Fruit fly (Drosophila melanogaster) whole organism, wandering third instar larva: ENCODE data around the gene p130CAS.

Source experiments
- Abd-B ChIP-seq: fragments of >200 bp; optimal IDR thresholded peaks from 2 replicates; lab custom pipeline; 2017; ENCODE audit warnings: missing biosample characterization, missing genetic modification characterization
- CG32264 ChIP-seq: fragments of 200-800 bp; sonication (Bioruptor generic); optimal IDR thresholded peaks from 2 replicates; lab custom pipeline; 2016; ENCODE audit warnings: missing biosample characterization, missing genetic modification characterization
- CG9705 ChIP-seq: fragments of 200-800 bp; sonication (Bioruptor generic); optimal IDR thresholded peaks from 2 replicates; lab custom pipeline; 2018; ENCODE audit warnings: missing biosample characterization, mild to moderate bottlenecking, missing genetic modification characterization
- CrebA ChIP-seq: fragments of 200-800 bp; sonication (Bioruptor generic); optimal IDR thresholded peaks from 2 replicates; lab custom pipeline; 2016; ENCODE audit warnings: missing biosample characterization, mild to moderate bottlenecking, missing genetic modification characterization, borderline replicate concordance
- Dfd ChIP-seq: fragments of >200 bp; optimal IDR thresholded peaks from 2 replicates; lab custom pipeline; 2017; ENCODE audit warnings: missing biosample characterization, missing genetic modification characterization
- Dif ChIP-seq: fragments of 200-275, 200-300 bp; sonication (Bioruptor generic); optimal IDR thresholded peaks from 2 replicates; lab custom pipeline; 2018; ENCODE audit warnings: missing biosample characterization, missing genetic modification characterization; ENCODE audit not compliant: partially characterized antibody
- GATAd ChIP-seq: sonication (Bioruptor generic); optimal IDR thresholded peaks from 2 replicates; lab custom pipeline; 2016; ENCODE audit warnings: missing biosample characterization, missing genetic modification characterization
- HLH106 ChIP-seq: fragments of 200-800 bp; optimal IDR thresholded peaks from 3 replicates; lab custom pipeline; 2019; ENCODE audit warnings: missing biosample characterization, mild to moderate bottlenecking, missing genetic modification characterization, moderate library complexity
- Hnf4 ChIP-seq: fragments of 200-800 bp; sonication (Bioruptor generic); optimal IDR thresholded peaks from 2 replicates; lab custom pipeline; 2016; ENCODE audit warnings: missing biosample characterization, mild to moderate bottlenecking, missing genetic modification characterization
- Hr78 ChIP-seq: fragments of >200 bp; optimal IDR thresholded peaks from 2 replicates; lab custom pipeline; 2017; ENCODE audit warnings: missing biosample characterization, missing genetic modification characterization
- Hr83 ChIP-seq: fragments of 200-300 bp; sonication (Bioruptor generic); optimal IDR thresholded peaks from 2 replicates; lab custom pipeline; 2016; ENCODE audit warnings: missing biosample characterization, mild to moderate bottlenecking, missing genetic modification characterization, moderate library complexity; ENCODE audit not compliant: poor library complexity, severe bottlenecking
- Mio ChIP-seq: sonication (Bioruptor generic); optimal IDR thresholded peaks from 2 replicates; lab custom pipeline; 2016; ENCODE audit warnings: missing biosample characterization, missing genetic modification characterization
- Myc ChIP-seq: fragments of >200 bp; optimal IDR thresholded peaks from 2 replicates; lab custom pipeline; 2017
- N ChIP-seq: fragments of >200 bp; optimal IDR thresholded peaks from 2 replicates; lab custom pipeline; 2018; ENCODE audit warnings: missing biosample characterization, missing external identifiers, missing genetic modification characterization
- OdsH ChIP-seq: fragments of 200-800 bp; sonication (Bioruptor generic); optimal IDR thresholded peaks from 2 replicates; lab custom pipeline; 2016; ENCODE audit warnings: missing biosample characterization, mild to moderate bottlenecking, missing genetic modification characterization
- Rel ChIP-seq, 2 experiments: fragments of 200-800 bp; sonication (Bioruptor generic) in 1 of 2; optimal IDR thresholded peaks; 2 replicates in 1 of 2; 3 replicates in 1 of 2; lab custom pipeline; 2016 to 2019; ENCODE audit warnings: mild to moderate bottlenecking in 2 of 2, missing biosample characterization in 2 of 2, missing genetic modification characterization in 2 of 2, moderate library complexity in 1 of 2
- Sp1 ChIP-seq: fragments of 200-800 bp; sonication (Bioruptor generic); optimal IDR thresholded peaks from 3 replicates; lab custom pipeline; 2019; ENCODE audit warnings: missing biosample characterization, mild to moderate bottlenecking, missing genetic modification characterization, moderate library complexity
- Vsx2 ChIP-seq: fragments of 200-300, 225-300 bp; sonication (Bioruptor generic); optimal IDR thresholded peaks from 2 replicates; lab custom pipeline; 2018; ENCODE audit warnings: missing biosample characterization, missing genetic modification characterization; ENCODE audit not compliant: partially characterized antibody
- br ChIP-seq: fragments of 200-800 bp; sonication (Bioruptor generic); optimal IDR thresholded peaks from 2 replicates; lab custom pipeline; 2016; ENCODE audit warnings: missing biosample characterization, missing genetic modification characterization
- brk ChIP-seq: fragments of 200-800 bp; sonication (Bioruptor generic); optimal IDR thresholded peaks from 2 replicates; lab custom pipeline; 2016; ENCODE audit warnings: missing biosample characterization, mild to moderate bottlenecking, missing genetic modification characterization
- dl ChIP-seq, 2 experiments: fragments of 175-275, 200-275 bp in 1 of 2; fragments of 200-275 bp in 1 of 2; sonication (Bioruptor generic); optimal IDR thresholded peaks; lab custom pipeline; 2018; ENCODE audit warnings: mild to moderate bottlenecking in 2 of 2, missing biosample characterization in 2 of 2, missing genetic modification characterization in 2 of 2, moderate library complexity in 2 of 2; ENCODE audit not compliant: partially characterized antibody in 2 of 2, insufficient read depth in 1 of 2
- dmrt93B ChIP-seq: fragments of 200-800 bp; sonication (Bioruptor generic); optimal IDR thresholded peaks from 2 replicates; lab custom pipeline; 2018; ENCODE audit warnings: missing biosample characterization, mild to moderate bottlenecking, missing genetic modification characterization
- ey ChIP-seq: fragments of 200-800 bp; sonication (Bioruptor generic); optimal IDR thresholded peaks from 2 replicates; lab custom pipeline; 2016; ENCODE audit warnings: missing biosample characterization, missing genetic modification characterization
- foxo ChIP-seq, 2 experiments: fragments of 200-800 bp; sonication (Bioruptor generic); optimal IDR thresholded peaks; 2 replicates in 1 of 2; 3 replicates in 1 of 2; lab custom pipeline; 2016 to 2017; ENCODE audit warnings: missing biosample characterization in 2 of 2, missing genetic modification characterization in 2 of 2
- fru ChIP-seq: fragments of 200-800 bp; sonication (Bioruptor generic); optimal IDR thresholded peaks from 3 replicates; lab custom pipeline; 2016; ENCODE audit warnings: missing biosample characterization, mild to moderate bottlenecking, missing genetic modification characterization
- h ChIP-seq: fragments of 200-800 bp; sonication (Bioruptor generic); optimal IDR thresholded peaks from 3 replicates; lab custom pipeline; 2016; ENCODE audit warnings: missing biosample characterization, mild to moderate bottlenecking, missing genetic modification characterization
- jim ChIP-seq: fragments of 175-275, 200-325 bp; sonication (Bioruptor generic); optimal IDR thresholded peaks from 2 replicates; lab custom pipeline; 2016; ENCODE audit warnings: missing biosample characterization, mild to moderate bottlenecking, missing genetic modification characterization
- pan ChIP-seq: fragments of >200 bp; optimal IDR thresholded peaks from 2 replicates; lab custom pipeline; 2017
- psq ChIP-seq: fragments of 200-800 bp; sonication (Bioruptor generic); optimal IDR thresholded peaks from 3 replicates; lab custom pipeline; 2017; ENCODE audit warnings: missing biosample characterization, mild to moderate bottlenecking, missing genetic modification characterization, moderate library complexity
- rgr ChIP-seq: fragments of 200-800 bp; sonication (Bioruptor generic); optimal IDR thresholded peaks from 3 replicates; lab custom pipeline; 2016; ENCODE audit warnings: missing biosample characterization, mild to moderate bottlenecking, missing genetic modification characterization
- sage ChIP-seq: fragments of 200-800 bp; sonication (Bioruptor generic); optimal IDR thresholded peaks from 2 replicates; lab custom pipeline; 2016; ENCODE audit warnings: missing biosample characterization, mild to moderate bottlenecking, missing genetic modification characterization
- sv ChIP-seq: fragments of 200-800 bp; sonication (Bioruptor generic); optimal IDR thresholded peaks from 3 replicates; lab custom pipeline; 2016; ENCODE audit warnings: missing biosample characterization, missing genetic modification characterization
- tai ChIP-seq: sonication (Bioruptor generic); optimal IDR thresholded peaks from 2 replicates; lab custom pipeline; 2016; ENCODE audit warnings: missing biosample characterization, missing genetic modification characterization
- usp ChIP-seq: fragments of >200 bp; optimal IDR thresholded peaks from 2 replicates; lab custom pipeline; 2017; ENCODE audit warnings: missing biosample characterization, missing genetic modification characterization
- woc ChIP-seq: sonication (Bioruptor generic); optimal IDR thresholded peaks from 2 replicates; lab custom pipeline; 2016; ENCODE audit warnings: missing biosample characterization, mild to moderate bottlenecking, missing genetic modification characterization

The p130CAS gene

DNA sequence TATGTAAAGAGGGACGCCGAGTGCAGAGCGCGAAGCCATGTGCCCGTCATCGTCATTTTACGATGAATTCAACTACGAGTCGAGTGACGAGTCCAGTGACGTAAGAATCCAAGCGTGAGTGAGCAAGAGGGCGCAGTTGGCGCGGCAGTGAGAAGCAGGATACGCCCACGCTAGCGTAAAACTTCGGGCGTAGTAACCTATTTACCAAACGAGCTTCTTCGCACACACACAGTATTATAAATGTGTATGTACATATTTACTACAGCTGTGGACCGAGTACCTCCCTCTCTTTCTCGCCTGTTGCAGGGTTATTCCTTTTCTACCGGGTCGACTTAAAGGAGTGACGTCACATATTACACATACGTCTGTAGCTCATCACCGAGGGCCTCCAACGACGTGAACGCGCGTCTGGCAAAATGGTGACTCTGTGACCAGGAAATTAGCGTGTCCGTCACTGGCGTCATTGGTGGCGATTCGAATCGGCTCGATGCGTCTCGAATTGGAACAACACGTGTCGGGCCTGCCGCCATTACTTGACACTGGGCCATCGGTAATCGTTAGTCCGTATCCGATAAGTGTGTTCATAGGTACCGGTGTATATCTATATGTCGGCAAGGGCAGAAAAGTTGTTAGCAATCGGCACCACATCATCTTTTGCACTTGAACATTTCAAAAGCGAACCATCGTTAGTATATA lies 28.8 kb upstream of the p130CAS start:
- no peak for TF ChIP-seq Rel (GFP tag; optimal IDR thresholded peaks at IDR 0.05; lab: Kevin White, UChicago)
- no peak for TF ChIP-seq Rel (tag; optimal IDR thresholded peaks at IDR 0.05; lab: Kevin White, UChicago)
- no peak for TF ChIP-seq pan (lab: Kevin White, UChicago)
- TF ChIP-seq h (GFP tag; lab: Kevin White, UChicago): no peak
- no peak for TF ChIP-seq CrebA (GFP tag; lab: Kevin White, UChicago)
- TF ChIP-seq GATAd: no peak
- no peak for TF ChIP-seq Mio (GFP tag; lab: Kevin White, UChicago)
- TF ChIP-seq woc: no peak
- TF ChIP-seq ey (GFP tag; lab: Kevin White, UChicago): no peak
- TF ChIP-seq Hr83: no peak
- TF ChIP-seq CG32264 (GFP tag; lab: Kevin White, UChicago): no peak
- no peak for TF ChIP-seq fru (GFP tag; lab: Kevin White, UChicago)
- no peak for TF ChIP-seq dmrt93B (GFP tag; lab: Kevin White, UChicago)
- TF ChIP-seq rgr (GFP tag; lab: Kevin White, UChicago): no peak
- TF ChIP-seq CG9705 (GFP tag; lab: Kevin White, UChicago): no peak
- no peak for TF ChIP-seq psq (GFP tag; lab: Kevin White, UChicago)
- no peak for TF ChIP-seq Dfd (GFP tag; lab: Kevin White, UChicago)
- no peak for TF ChIP-seq sage (GFP tag; lab: Kevin White, UChicago)
- no peak for TF ChIP-seq Vsx2
- no peak for TF ChIP-seq OdsH (GFP tag; lab: Kevin White, UChicago)

DNA sequence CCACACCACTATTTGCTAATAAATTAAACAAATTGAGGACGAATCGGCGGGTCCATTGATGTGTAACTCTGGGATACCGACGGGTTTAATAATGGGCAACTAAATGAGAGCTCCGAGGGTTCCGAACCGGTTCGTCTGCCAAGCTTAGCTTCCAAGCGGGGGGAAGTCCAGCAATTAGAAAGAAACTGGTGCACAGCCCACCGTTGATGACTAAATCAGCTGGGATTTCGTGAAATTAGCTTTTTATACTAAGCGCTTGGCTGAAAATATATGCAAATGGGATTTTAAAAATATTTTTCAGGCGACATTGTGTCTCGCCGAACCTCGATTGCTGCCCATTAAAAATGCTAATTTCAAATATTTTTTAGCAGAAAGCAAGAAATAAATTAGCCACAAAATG lies 25.2 kb upstream of the p130CAS start:
- TF ChIP-seq Rel (GFP tag; optimal IDR thresholded peaks at IDR 0.05; lab: Kevin White, UChicago) (no peak), Rel (tag; optimal IDR thresholded peaks at IDR 0.05; lab: Kevin White, UChicago) (peak; percentile 92), pan (lab: Kevin White, UChicago) (no peak), Dif (GFP tag; lab: Kevin White, UChicago) (no peak), CrebA (GFP tag; lab: Kevin White, UChicago) (no peak), OdsH (GFP tag; lab: Kevin White, UChicago) (no peak), dmrt93B (GFP tag; lab: Kevin White, UChicago) (no peak), GATAd (no peak), Hr78 (GFP tag; lab: Kevin White, UChicago) (no peak), tai (GFP tag; lab: Kevin White, UChicago) (no peak)

DNA sequence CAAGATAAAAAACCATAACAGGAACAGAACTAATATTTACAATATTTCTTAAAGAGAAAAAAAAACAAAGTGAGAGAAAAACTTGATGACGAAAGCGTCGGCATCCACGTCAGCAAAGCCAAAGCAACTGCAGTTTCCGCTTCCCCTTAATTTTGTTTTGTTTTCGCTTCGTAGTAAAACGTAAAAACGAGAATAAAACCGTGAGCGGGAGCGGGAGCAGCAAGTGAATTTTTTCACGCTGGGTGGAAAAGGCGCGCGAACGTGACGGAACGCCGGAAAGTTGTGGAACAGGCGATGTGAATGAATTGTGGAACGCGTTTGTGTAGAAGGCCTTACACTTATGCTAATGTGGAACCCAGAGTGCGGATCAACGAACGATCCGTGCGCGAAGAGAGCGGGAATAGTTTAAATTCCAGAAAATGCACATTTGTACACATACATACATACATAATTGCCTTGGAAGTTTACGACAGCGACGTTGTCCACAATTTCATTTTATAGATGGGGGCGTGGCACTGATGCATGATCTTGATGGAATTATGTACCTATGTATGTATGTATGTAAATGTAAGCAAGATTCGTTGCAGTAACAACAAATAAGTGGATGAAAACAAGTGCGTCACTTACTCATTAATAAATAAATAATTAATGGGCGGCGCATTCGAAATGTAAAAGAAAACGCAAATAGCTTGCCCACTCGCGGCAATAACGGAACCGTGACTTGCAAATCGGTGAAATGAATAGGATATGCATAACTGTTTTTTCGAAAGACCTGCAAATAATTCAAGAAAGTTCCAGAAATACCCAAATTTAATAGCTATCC lies 24.2 kb upstream of the p130CAS start:
- TF ChIP-seq rgr (GFP tag; lab: Kevin White, UChicago) (peak; percentile 9), ey (GFP tag; lab: Kevin White, UChicago) (no peak), h (GFP tag; lab: Kevin White, UChicago) (peak; percentile 7), Rel (GFP tag; optimal IDR thresholded peaks at IDR 0.05; lab: Kevin White, UChicago) (no peak), Rel (tag; optimal IDR thresholded peaks at IDR 0.05; lab: Kevin White, UChicago) (peak; percentile 40), CG9705 (GFP tag; lab: Kevin White, UChicago) (no peak), jim (GFP tag; lab: Kevin White, UChicago) (no peak), HLH106 (tag; lab: Kevin White, UChicago) (no peak), fru (GFP tag; lab: Kevin White, UChicago) (no peak), N (GFP tag; lab: Kevin White, UChicago) (no peak), Myc (lab: Kevin White, UChicago) (no peak), dmrt93B (GFP tag; lab: Kevin White, UChicago) (no peak), sage (GFP tag; lab: Kevin White, UChicago) (peak; percentile 53), OdsH (GFP tag; lab: Kevin White, UChicago) (no peak), sv (no peak), Abd-B (GFP tag; lab: Kevin White, UChicago) (no peak), Dif (GFP tag; lab: Kevin White, UChicago) (peak; percentile 81), brk (GFP tag; lab: Kevin White, UChicago) (no peak), Vsx2 (peak; percentile 69), GATAd (no peak), Dfd (GFP tag; lab: Kevin White, UChicago) (no peak), Hnf4 (GFP tag; lab: Kevin White, UChicago) (no peak), psq (GFP tag; lab: Kevin White, UChicago) (peak; percentile 91), usp (GFP tag; lab: Kevin White, UChicago) (no peak), woc (no peak), dl (GFP tag; optimal IDR thresholded peaks at IDR 0.05; lab: Kevin White, UChicago; ENCODE audit: insufficient read depth in 1 of 2, partially characterized antibody in 2 of 2) (peak; percentile 9 to 55), pan (lab: Kevin White, UChicago) (no peak), CG32264 (GFP tag; lab: Kevin White, UChicago) (no peak), Sp1 (GFP tag; lab: Kevin White, UChicago) (peak; percentile 16), Hr78 (GFP tag; lab: Kevin White, UChicago) (no peak), foxo (GFP tag; optimal IDR thresholded peaks at IDR 0.05; lab: Kevin White, UChicago) (peak in 1 of 2 experiments; percentile 74), CrebA (GFP tag; lab: Kevin White, UChicago) (peak; percentile 96), br (peak; percentile 11)
